Worm (Caenorhabditis elegans) whole organism, late embryonic: ENCODE results near the gene C17G1.5.

ENCODE experiments used
- ama-1 ChIP-seq: fragments of 150-350 bp; optimal IDR thresholded peaks from 2 replicates; lab custom pipeline; 2014
- ceh-48 ChIP-seq: sonication (generic microtip); optimal IDR thresholded peaks from 2 replicates; lab custom pipeline; 2016; ENCODE audit warnings: missing genetic modification characterization, inconsistent platforms, missing compliant biosample characterization
- che-1 ChIP-seq: sonication (generic microtip); optimal IDR thresholded peaks from 2 replicates; lab custom pipeline; 2016; ENCODE audit warnings: mild to moderate bottlenecking, missing genetic modification characterization, missing compliant biosample characterization
- fkh-10 ChIP-seq: fragments of 150-350 bp; optimal IDR thresholded peaks from 2 replicates; lab custom pipeline; 2014; ENCODE audit warnings: missing biosample characterization, missing genetic modification reagents, missing genetic modification characterization
- pag-3 ChIP-seq: sonication (generic microtip); optimal IDR thresholded peaks from 2 replicates; lab custom pipeline; 2016; ENCODE audit warnings: missing compliant biosample characterization, missing genetic modification characterization, borderline replicate concordance
- pha-2 ChIP-seq: sonication (generic microtip); optimal IDR thresholded peaks from 2 replicates; lab custom pipeline; 2017; ENCODE audit warnings: mild to moderate bottlenecking, missing genetic modification characterization, missing compliant biosample characterization
- ref-2 ChIP-seq: sonication (generic microtip); optimal IDR thresholded peaks from 2 replicates; lab custom pipeline; 2016; ENCODE audit warnings: missing genetic modification characterization, missing compliant biosample characterization
- unc-3 ChIP-seq, 2 experiments: fragments of 200-800 bp in 1 of 2; sonication (Bioruptor generic) in 1 of 2; sonication (generic microtip) in 1 of 2; conservative IDR thresholded peaks in 1 of 2; optimal IDR thresholded peaks in 1 of 2; 2 replicates each; pipeline versions ENCODE4 v1.3.6 to Lab custom; 2016 to 2022; ENCODE audit warnings: missing compliant biosample characterization in 2 of 2, missing genetic modification characterization in 2 of 2, missing genetic modification reagents in 1 of 2
- unc-55 ChIP-seq: sonication (generic microtip); optimal IDR thresholded peaks from 2 replicates; lab custom pipeline; 2017; ENCODE audit warnings: missing biosample characterization, missing genetic modification reagents, missing genetic modification characterization

DNA sequence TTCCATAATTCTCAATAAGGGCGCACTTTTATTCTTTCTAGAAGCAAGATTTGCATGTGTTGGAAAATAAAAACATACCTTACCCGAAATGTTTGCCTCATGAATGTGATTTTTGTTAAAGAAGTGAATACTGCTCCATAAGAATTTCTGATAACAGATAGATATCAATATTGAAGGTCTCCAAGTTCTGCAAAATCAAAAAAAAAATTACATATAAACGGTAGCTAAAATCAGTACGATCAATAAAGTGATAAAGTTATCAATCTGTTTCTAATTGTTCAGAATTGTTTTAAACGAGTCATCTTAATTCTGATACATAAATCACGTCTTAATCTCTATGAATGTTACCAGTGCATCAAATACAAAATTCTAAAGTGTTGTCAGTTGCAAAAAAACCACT lies 37.6 kb downstream of the C17G1.5 start, which contains the start of gene mgl-1:
- no peak for TF ChIP-seq ama-1 (lab: Kevin White, UChicago)
- TF ChIP-seq pag-3 (tag; lab: Kevin White, UChicago): no peak
- TF ChIP-seq pha-2 (tag; lab: Kevin White, UChicago): no peak
- TF ChIP-seq fkh-10: no peak
- no peak for TF ChIP-seq unc-55 (GFP tag; lab: Kevin White, UChicago)
- no peak for TF ChIP-seq ceh-48 (tag; lab: Kevin White, UChicago)
- TF ChIP-seq unc-3 (GFP tag; conservative IDR thresholded peaks at IDR 0.05; lab: Robert Waterston, UW): no peak
- no peak for TF ChIP-seq unc-3 (tag; optimal IDR thresholded peaks at IDR 0.05; lab: Kevin White, UChicago)
- no peak for TF ChIP-seq che-1 (tag; lab: Kevin White, UChicago)
- no peak for TF ChIP-seq ref-2 (tag; lab: Kevin White, UChicago)
